Fruit fly (Drosophila melanogaster): ENCODE measurements around the gene Ptp36E.
A peak's percentile ranks its signal among the peaks of the same experiment; 100 is the strongest.

The Ptp36E gene

DNA sequence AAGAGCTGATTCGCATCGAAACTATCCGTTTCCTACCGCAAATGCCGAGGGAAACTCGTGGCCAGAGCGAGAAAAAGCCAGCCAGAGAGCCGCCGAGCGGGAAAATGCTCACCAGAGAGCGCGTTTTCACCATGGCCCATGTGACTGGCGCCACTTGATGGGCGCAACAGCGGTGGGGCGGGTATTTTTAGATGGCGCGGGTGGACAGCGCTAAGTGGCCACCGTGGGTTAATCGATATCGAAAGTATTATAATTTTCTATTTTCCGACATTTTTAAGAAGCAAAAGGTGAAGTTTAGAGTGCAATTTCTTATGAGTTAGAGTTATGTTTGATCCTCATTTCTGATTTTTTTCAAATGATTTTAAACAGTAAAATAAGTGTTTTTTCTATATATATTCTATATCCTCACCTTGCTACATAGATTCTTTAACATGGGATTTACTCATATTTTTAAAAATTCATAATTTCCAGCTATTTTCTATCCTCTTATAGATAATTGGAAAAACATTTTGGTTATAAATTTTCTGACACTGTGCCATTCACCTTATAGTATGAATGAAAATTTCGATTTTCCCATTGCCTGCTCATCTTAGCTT, at the start of gene Ptp36E:
Gene Ptp36E (minus strand): TSS at position 360 of the 596 bp plus-strand sequence.
- peak; percentile 62 for TF ChIP-seq noc (tag; optimal IDR thresholded peaks at IDR 0.05)

DNA sequence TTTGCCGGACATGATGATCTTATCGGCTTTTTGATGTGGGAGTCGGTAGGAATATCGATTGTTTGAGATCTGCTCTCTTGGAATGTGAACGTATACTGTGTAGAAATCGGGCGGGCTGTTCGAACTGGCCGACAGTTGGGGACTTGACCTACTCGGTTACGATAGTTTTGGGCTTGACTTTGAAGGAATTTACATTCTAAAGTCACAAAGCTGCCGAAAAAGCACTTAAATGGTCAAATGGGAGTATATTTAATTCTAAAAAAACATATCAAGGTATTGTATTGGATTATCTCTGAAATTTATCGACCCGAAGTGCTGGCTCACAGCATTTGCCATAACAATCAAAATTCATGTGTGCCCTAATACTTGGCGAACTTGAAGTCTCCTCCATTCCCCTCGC, 24.3 kb upstream of the Ptp36E start, which contains the start of gene CG31802:
Gene CG31802 (minus strand): TSS at position 101 of the 400 bp plus-strand sequence.
- no peak for TF ChIP-seq noc (tag; optimal IDR thresholded peaks at IDR 0.05)

DNA sequence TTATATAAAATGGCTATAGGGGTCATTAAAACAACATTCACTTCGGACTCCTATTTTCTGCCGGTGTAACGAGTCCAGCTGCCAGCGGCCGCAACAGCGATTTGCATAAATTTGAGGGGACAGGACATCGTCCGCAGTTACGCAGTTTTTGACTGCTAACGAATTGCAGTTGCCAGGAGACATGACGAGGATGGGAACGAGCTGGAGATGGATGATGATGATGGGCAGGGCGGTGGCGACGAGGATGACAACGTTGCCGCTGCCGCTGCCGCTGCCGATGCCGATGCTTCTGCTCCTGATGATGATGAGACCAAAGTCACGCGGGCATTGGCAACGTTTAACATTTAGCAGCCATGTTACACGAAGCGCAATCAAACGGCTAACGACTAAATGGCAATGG, 18.0 kb upstream of the Ptp36E start:
- TF ChIP-seq noc (tag; optimal IDR thresholded peaks at IDR 0.05): no peak

DNA sequence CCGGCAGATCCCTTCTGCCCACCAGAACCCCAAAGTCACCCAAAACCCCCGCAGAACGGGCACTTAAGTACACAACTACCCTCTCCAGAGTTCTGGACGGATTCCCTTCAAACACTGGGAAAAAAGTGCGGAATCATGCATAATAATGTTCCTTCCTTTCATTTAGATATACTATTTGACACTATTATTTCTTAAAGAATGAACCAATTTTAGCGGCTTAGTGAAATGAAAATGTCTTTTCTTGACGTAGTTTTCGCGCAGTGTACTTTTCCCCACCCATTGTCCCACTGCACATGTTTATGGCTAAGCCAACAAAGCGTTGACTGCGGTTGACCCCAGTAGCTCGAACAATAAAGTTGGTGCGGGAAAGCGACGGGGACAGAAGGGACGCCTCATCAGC, 1.9 kb upstream of the Ptp36E start:
- no peak for TF ChIP-seq noc (tag; optimal IDR thresholded peaks at IDR 0.05)

DNA sequence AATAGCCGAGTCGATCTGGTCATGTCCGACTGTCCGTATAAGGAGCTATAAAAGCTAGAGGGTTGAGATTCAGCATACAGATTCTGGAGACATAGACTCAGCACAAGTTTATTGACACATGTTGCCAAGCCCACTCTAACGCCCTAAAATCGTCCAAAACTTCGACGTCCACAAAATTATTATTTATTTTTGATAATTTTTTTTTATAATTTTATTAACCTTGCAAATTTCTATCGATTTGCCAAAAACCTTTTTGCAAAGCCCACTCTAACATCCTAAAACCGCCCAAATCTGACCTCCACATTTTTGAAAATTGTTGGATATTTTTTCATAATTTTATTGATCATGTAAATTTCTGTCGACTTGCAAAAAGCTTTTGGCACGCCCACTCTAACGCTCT, 25.6 kb downstream of the Ptp36E start, which contains the start of gene JMJD4:
Gene JMJD4 (minus strand): TSS at position 101 of the 400 bp plus-strand sequence.
- TF ChIP-seq noc (tag; optimal IDR thresholded peaks at IDR 0.05): no peak

DNA sequence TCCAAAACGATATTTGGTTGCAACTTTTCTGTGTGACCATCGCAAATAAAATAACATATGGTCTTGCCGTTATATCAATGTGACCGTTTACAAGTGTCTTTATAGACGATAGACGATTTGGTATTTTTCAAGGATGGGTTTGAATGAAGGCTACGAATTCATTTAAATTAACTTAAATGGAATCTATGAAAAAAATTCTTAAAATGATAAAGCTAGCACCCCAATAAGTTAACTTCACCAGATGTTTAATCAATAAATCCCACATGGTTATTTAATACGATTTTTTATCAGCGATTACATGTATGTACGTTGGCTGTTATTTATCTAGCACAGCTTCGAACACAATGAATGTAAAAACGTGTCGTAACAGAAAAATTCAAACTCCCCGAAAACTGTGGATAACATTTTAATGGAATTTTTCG, 26.2 kb downstream of the Ptp36E start:
- TF ChIP-seq noc (tag; optimal IDR thresholded peaks at IDR 0.05): no peak

DNA sequence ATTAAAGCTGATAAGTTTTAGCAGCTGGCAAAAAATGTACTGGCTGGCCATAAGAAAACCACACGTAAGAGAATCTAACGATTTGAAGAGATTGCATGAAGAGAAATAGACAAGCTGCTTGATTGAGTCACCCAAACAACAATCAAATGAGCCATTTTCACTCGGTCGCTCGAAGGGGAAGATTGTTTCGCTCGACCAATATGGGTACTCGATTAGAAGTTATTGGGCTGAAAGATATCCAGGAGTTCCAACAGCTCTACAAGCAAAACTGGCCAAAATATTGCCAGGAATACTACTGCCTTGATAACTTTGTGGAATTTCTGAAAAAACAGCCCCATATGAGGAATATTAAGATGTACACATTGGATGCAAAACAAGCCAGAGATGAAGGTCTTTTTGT, 28.9 kb downstream of the Ptp36E start, which contains the start of gene CG5783:
Gene CG5783 (plus strand): TSS at position 167 of the 400 bp plus-strand sequence.
- no peak for TF ChIP-seq noc (tag; optimal IDR thresholded peaks at IDR 0.05)

DNA sequence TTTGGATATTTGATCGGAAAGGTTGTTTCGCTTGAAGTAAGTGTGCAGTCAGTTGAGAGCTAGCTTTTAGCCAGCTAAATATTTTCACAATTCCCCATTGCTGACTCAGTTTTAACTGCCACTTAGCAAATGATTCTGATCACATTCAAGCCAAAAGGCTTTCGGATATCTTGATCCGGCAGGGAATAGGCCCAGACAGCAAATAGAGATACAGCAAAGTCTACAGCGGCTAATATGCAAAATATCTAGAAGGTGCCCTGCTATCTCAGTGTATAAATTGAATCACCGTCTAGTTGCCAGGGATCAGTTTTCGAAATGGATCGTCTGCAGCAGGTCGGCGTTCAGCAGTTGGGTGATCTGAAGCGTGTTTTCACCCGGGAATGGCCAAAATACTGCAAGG, 30.3 kb downstream of the Ptp36E start, which contains the start of gene CG15155:
Gene CG15155 (plus strand): TSS at position 301 of the 400 bp plus-strand sequence.
- TF ChIP-seq noc (tag; optimal IDR thresholded peaks at IDR 0.05): no peak

DNA sequence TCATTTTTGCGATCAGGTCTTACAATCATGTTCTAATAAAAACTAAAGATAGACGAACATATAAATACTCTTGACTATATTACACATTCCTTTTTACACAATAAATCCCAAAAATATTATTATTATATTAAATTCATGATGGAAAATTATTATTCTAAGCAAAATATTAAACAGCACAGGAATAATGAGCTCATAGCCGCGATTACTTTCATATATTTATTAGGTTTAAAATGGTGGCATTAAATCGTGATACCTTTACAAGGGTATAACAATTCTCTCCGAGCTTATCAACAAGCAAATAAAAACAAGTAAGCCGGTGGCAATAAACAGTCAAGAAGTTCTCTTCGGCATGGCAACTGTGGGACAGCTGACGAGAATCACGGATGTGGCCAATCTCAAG, 31.7 kb downstream of the Ptp36E start, which contains the start of gene CG17681:
Gene CG17681 (plus strand): TSS at position 56 of the 400 bp plus-strand sequence.
- peak; percentile 52 for TF ChIP-seq noc (tag; optimal IDR thresholded peaks at IDR 0.05)

DNA sequence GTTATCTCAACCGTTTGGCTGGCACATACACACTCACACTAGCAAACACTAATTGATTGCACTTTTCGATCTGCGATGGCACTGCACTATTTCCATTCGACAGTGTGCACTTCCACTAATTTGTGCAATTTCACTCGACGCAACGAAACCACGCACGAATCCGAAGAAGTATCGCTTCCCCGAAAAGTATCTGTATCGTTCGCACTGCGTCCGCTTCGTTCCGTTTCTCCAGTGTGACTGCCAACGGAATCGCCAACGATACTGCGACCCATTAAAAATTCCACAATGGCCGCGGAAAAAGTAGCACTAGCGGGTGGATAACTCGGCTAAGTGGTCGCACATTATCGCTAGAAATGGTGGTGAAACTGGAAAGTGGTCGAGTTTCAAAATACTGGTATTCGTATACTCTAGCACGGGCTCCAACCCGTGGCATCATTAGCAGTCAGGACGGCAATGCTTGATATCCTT, 32.6 kb downstream of the Ptp36E start, which contains the start of gene Socs36E:
Gene Socs36E (minus strand): TSS at position 246 of the 468 bp plus-strand sequence.
- no peak for TF ChIP-seq noc (tag; optimal IDR thresholded peaks at IDR 0.05)

DNA sequence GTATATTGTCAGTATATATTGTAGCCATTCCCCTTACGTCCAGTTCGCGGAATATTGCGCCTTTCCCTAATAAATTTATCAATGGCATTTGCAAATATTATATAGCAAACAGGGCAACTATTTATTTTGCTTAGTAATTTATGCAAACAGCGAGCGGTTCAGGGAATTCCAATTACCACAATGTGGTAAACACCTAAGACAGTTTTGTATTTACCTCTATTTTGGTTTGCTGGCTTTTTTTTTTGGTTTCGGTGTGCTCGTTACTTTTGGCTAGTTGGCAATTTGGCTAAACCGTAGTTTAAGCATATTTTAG, 33.0 kb downstream of the Ptp36E start:
- TF ChIP-seq noc (tag; optimal IDR thresholded peaks at IDR 0.05): no peak

DNA sequence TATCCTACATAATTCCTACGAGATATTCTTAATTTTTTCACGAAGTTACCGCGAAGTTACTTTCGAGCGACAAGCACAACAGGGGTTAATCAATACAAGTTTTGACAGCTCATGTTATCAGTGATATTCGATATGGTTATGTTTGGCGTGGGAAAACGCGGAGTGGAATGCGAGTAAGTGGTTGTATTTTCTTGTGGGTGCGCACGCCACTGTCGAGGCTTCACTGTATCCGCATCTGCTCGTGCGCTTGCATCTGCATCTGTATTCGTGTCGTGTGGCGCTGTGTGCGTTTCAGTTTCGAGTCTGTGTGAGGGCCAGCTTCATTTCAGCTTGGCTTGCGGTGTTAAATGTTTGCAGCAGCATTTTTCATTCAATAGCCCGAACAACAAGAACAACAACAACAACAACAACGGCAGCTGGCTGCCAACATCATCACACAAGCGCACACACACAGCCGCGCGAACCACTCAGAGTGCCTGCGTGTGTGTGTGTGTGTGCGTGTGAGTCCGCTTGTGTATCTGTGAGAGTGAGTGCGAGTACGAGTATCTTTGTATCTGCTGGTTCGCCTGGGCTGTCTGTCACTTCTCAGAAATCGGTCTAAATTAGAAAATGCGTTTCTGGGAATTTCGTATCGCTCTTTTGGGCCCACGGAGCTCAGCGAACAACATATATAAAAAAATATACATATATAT, 33.5 kb downstream of the Ptp36E start:
- TF ChIP-seq noc (tag; optimal IDR thresholded peaks at IDR 0.05): no peak

DNA sequence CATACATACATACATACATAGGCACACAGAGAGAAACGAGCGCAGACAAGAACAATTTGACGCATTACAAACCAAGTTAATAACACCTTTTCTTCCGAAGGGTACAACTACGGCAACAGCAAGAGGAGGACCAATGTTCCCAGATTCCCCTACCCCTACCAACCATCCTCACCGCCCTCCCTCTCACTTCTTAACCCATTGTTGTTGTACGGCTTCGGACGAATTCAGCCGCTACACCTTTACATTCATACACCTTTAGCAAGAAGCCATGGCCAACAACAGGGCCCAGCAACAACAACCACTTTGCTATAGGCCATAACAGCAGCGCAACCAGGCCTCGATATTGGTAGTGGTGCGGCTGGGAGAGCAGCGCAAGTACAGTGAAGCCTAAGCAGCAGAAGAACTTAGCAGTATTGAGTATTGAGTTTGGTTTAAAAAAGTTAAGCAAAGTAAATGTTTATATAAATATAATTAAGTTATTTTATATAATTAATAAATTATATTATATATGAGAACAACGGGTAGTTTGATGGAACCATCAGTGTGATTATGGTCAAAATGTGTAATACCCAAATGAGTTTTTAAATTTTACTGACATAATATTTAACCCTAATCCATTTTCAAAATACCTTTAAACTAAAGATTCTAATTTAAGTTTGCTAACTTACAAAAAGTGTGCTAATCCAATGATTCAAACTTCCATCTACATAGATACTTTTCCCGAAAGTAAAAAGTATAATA, 34.2 kb downstream of the Ptp36E start:
- no peak for TF ChIP-seq noc (tag; optimal IDR thresholded peaks at IDR 0.05)

DNA sequence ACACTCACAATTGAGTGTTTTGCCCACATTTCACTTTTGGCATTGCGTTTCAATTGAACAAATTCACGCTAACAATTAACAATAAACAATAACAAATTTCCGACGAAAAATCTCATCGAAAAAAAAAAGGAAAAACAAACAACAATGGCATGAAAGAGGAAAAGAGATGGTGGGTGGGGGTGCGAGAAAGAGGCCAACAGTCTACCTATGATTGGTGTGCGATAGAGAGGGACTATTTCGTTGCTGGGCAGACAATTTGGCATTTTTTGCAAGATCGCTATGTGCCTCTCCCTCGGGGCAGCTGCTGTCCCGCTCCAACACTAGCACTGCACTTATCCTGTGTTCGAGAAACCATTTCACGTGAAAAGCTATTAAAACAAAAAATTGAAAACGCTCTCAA, 34.9 kb downstream of the Ptp36E start:
- no peak for TF ChIP-seq noc (tag; optimal IDR thresholded peaks at IDR 0.05)

DNA sequence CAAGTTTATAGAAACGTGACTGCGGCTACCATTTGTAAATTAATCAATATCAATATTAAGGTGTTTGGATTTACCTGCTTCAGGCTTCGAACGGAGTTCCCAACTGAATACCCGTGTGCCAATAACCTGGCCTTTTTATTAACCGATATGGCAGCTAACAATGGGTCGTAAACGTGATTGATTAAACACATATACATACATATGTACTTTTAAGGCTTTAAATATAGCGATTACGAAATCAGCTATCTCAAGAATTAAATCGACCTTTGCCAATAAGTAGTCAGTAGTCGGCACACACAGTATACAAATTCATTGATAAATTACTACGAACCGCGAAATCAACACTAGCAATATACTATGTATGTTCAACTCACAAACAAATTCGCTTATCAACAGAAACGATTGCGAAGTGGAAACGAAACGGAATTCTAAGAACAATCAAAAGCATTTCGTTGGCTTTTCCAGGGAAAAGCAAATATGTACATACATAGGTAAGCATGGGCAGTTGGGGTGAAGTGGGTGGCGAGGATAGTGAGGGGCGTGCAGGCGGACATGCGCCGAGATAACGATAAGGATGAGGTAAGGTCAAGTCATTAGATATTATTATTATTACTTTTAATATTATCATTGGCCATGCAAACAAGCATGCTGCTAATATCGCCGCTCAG, 36.1 kb downstream of the Ptp36E start:
- peak; percentile 72 for TF ChIP-seq noc (tag; optimal IDR thresholded peaks at IDR 0.05)
